Worm (Caenorhabditis elegans) whole organism, late embryonic: ENCODE data around the gene T02D1.7.
A peak's percentile ranks its signal among the peaks of the same experiment; 100 is the strongest.

Experiments used
- C08G9.2 ChIP-seq: sonication (generic microtip); optimal IDR thresholded peaks from 2 replicates; lab custom pipeline; 2016; ENCODE audit warnings: mild to moderate bottlenecking, missing genetic modification characterization, moderate library complexity, missing compliant biosample characterization
- C38D4.7 ChIP-seq: fragments of 200-800 bp; sonication (Bioruptor generic); optimal IDR thresholded peaks from 2 replicates; lab custom pipeline; 2018; ENCODE audit warnings: mild to moderate bottlenecking, missing genetic modification characterization, moderate library complexity, missing compliant biosample characterization
- F13H6.1 ChIP-seq: sonication (generic microtip); optimal IDR thresholded peaks from 2 replicates; lab custom pipeline; 2016; ENCODE audit warnings: missing genetic modification characterization, missing compliant biosample characterization
- K02D7.2 ChIP-seq: sonication (generic microtip); optimal IDR thresholded peaks from 2 replicates; lab custom pipeline; 2017; ENCODE audit warnings: mild to moderate bottlenecking, missing genetic modification characterization, missing compliant biosample characterization
- ahr-1 ChIP-seq: sonication (generic microtip); optimal IDR thresholded peaks from 2 replicates; lab custom pipeline; 2016; ENCODE audit warnings: missing genetic modification characterization, missing compliant biosample characterization
- ama-1 ChIP-seq: fragments of 150-350 bp; optimal IDR thresholded peaks from 2 replicates; lab custom pipeline; 2014
- ceh-14 ChIP-seq: sonication (generic microtip); optimal IDR thresholded peaks from 2 replicates; lab custom pipeline; 2016; ENCODE audit warnings: missing genotype, missing genetic modification characterization, missing compliant biosample characterization
- ceh-18 ChIP-seq: sonication (generic microtip); optimal IDR thresholded peaks from 2 replicates; lab custom pipeline; 2016; ENCODE audit warnings: missing genetic modification characterization, missing compliant biosample characterization
- ceh-2 ChIP-seq: sonication (generic microtip); optimal IDR thresholded peaks from 2 replicates; lab custom pipeline; 2016; ENCODE audit warnings: missing genotype, missing genetic modification characterization, missing compliant biosample characterization
- ceh-30 ChIP-seq: fragments of 150-350 bp; optimal IDR thresholded peaks from 2 replicates; lab custom pipeline; 2014; ENCODE audit warnings: missing biosample characterization, missing genetic modification characterization
- ceh-31 ChIP-seq: sonication (generic microtip); optimal IDR thresholded peaks from 2 replicates; lab custom pipeline; 2016; ENCODE audit warnings: missing genetic modification characterization, missing compliant biosample characterization
- ceh-34 ChIP-seq: sonication (generic microtip); optimal IDR thresholded peaks from 2 replicates; lab custom pipeline; 2016; ENCODE audit warnings: mild to moderate bottlenecking, missing genetic modification characterization, missing compliant biosample characterization
- ceh-45 ChIP-seq: fragments of 200-800 bp; sonication (Bioruptor generic); IDR thresholded peaks from 2 replicates; pipeline ENCODE4 v1.3.6; 2022; ENCODE audit warnings: missing genetic modification reagents, missing genetic modification characterization, missing compliant biosample characterization
- ceh-9 ChIP-seq: sonication (generic microtip); optimal IDR thresholded peaks from 2 replicates; lab custom pipeline; 2016; ENCODE audit warnings: mild to moderate bottlenecking, missing genetic modification characterization, inconsistent platforms, missing compliant biosample characterization
- dve-1 ChIP-seq: sonication (generic microtip); optimal IDR thresholded peaks from 2 replicates; lab custom pipeline; 2017; ENCODE audit warnings: antibody characterized with exemption, mild to moderate bottlenecking, missing genetic modification characterization, missing compliant biosample characterization
- elt-2 ChIP-seq: sonication (generic microtip); optimal IDR thresholded peaks from 2 replicates; lab custom pipeline; 2016; ENCODE audit warnings: missing genetic modification reagents, missing genetic modification characterization, missing compliant biosample characterization
- elt-4 ChIP-seq: sonication (generic microtip); optimal IDR thresholded peaks from 2 replicates; lab custom pipeline; 2016; ENCODE audit warnings: missing genetic modification characterization, missing compliant biosample characterization
- ets-4 ChIP-seq: sonication (generic microtip); optimal IDR thresholded peaks from 2 replicates; lab custom pipeline; 2016; ENCODE audit warnings: missing genetic modification characterization, missing compliant biosample characterization
- eyg-1 ChIP-seq: sonication (generic microtip); optimal IDR thresholded peaks from 2 replicates; lab custom pipeline; 2016; ENCODE audit warnings: missing genotype, missing genetic modification characterization, missing compliant biosample characterization
- fax-1 ChIP-seq: sonication (generic microtip); optimal IDR thresholded peaks from 2 replicates; lab custom pipeline; 2016; ENCODE audit warnings: missing genotype, missing genetic modification characterization, missing compliant biosample characterization
- fkh-10 ChIP-seq: fragments of 150-350 bp; optimal IDR thresholded peaks from 2 replicates; lab custom pipeline; 2014; ENCODE audit warnings: missing biosample characterization, missing genetic modification reagents, missing genetic modification characterization
- gmeb-2 ChIP-seq: sonication (generic microtip); optimal IDR thresholded peaks from 2 replicates; lab custom pipeline; 2016; ENCODE audit warnings: missing genetic modification characterization, inconsistent platforms, missing compliant biosample characterization
- hlh-13 ChIP-seq: fragments of 200-800 bp; sonication (Bioruptor generic); optimal IDR thresholded peaks from 2 replicates; lab custom pipeline; 2018; ENCODE audit warnings: mild to moderate bottlenecking, missing genetic modification characterization, missing compliant biosample characterization
- hlh-30 ChIP-seq: sonication (generic microtip); optimal IDR thresholded peaks from 2 replicates; lab custom pipeline; 2017; ENCODE audit warnings: antibody characterized with exemption, missing genetic modification characterization, missing compliant biosample characterization; ENCODE audit not compliant: insufficient read depth
- hlh-6 ChIP-seq: sonication (generic microtip); optimal IDR thresholded peaks from 2 replicates; lab custom pipeline; 2016; ENCODE audit warnings: missing genotype, missing genetic modification characterization, missing compliant biosample characterization
- hlh-8 ChIP-seq: sonication (generic microtip); optimal IDR thresholded peaks from 2 replicates; lab custom pipeline; 2016; ENCODE audit warnings: missing genotype, missing genetic modification characterization, missing compliant biosample characterization
- lim-6 ChIP-seq: sonication (generic microtip); optimal IDR thresholded peaks from 2 replicates; lab custom pipeline; 2016; ENCODE audit warnings: missing genetic modification characterization, missing compliant biosample characterization
- lin-11 ChIP-seq: fragments of 200-800 bp; sonication (Bioruptor generic); optimal IDR thresholded peaks from 2 replicates; lab custom pipeline; 2018; ENCODE audit warnings: mild to moderate bottlenecking, missing genetic modification characterization, missing compliant biosample characterization
- nfya-1 ChIP-seq: sonication (generic microtip); optimal IDR thresholded peaks from 2 replicates; lab custom pipeline; 2017; ENCODE audit warnings: missing genetic modification characterization, mild to moderate bottlenecking, missing compliant biosample characterization, antibody characterized with exemption, moderate library complexity
- nhr-232 ChIP-seq: sonication (generic microtip); optimal IDR thresholded peaks from 2 replicates; lab custom pipeline; 2016; ENCODE audit warnings: missing genetic modification characterization, missing compliant biosample characterization
- odd-2 ChIP-seq: sonication (generic microtip); optimal IDR thresholded peaks from 2 replicates; lab custom pipeline; 2017; ENCODE audit warnings: antibody characterized with exemption, mild to moderate bottlenecking, missing genetic modification characterization, missing compliant biosample characterization
- pax-1 ChIP-seq: fragments of 150-350 bp; optimal IDR thresholded peaks from 2 replicates; lab custom pipeline; 2014; ENCODE audit warnings: missing biosample characterization, missing genetic modification characterization
- pha-2 ChIP-seq: sonication (generic microtip); optimal IDR thresholded peaks from 2 replicates; lab custom pipeline; 2017; ENCODE audit warnings: mild to moderate bottlenecking, missing genetic modification characterization, missing compliant biosample characterization
- pqm-1 ChIP-seq: sonication (generic microtip); optimal IDR thresholded peaks from 2 replicates; lab custom pipeline; 2016; ENCODE audit warnings: missing genetic modification characterization, missing compliant biosample characterization
- pros-1 ChIP-seq: fragments of 150-350 bp; optimal IDR thresholded peaks from 2 replicates; lab custom pipeline; 2014; ENCODE audit warnings: missing biosample characterization, missing genetic modification reagents, missing genetic modification characterization
- rnt-1 ChIP-seq: sonication (generic microtip); optimal IDR thresholded peaks from 2 replicates; lab custom pipeline; 2016; ENCODE audit warnings: missing genetic modification characterization, missing compliant biosample characterization
- sdc-2 ChIP-seq: sonication (generic microtip); optimal IDR thresholded peaks from 2 replicates; lab custom pipeline; 2016; ENCODE audit warnings: missing genotype, missing genetic modification characterization, missing compliant biosample characterization
- sox-4 ChIP-seq: sonication (generic microtip); optimal IDR thresholded peaks from 2 replicates; lab custom pipeline; 2017; ENCODE audit warnings: mild to moderate bottlenecking, missing genetic modification characterization, inconsistent platforms, missing compliant biosample characterization
- syd-9 ChIP-seq: sonication (generic microtip); optimal IDR thresholded peaks from 2 replicates; lab custom pipeline; 2016; ENCODE audit warnings: mild to moderate bottlenecking, missing genetic modification characterization, moderate library complexity, missing compliant biosample characterization
- tbx-2 ChIP-seq: sonication (generic microtip); optimal IDR thresholded peaks from 2 replicates; lab custom pipeline; 2016; ENCODE audit warnings: missing genetic modification characterization, missing compliant biosample characterization
- unc-86 ChIP-seq: sonication (generic microtip); optimal IDR thresholded peaks from 2 replicates; lab custom pipeline; 2016; ENCODE audit warnings: missing genetic modification characterization, missing compliant biosample characterization
- zip-5 ChIP-seq: sonication (generic microtip); optimal IDR thresholded peaks from 2 replicates; lab custom pipeline; 2016; ENCODE audit warnings: missing genetic modification characterization, missing compliant biosample characterization
- ztf-16 ChIP-seq: sonication (generic microtip); optimal IDR thresholded peaks from 2 replicates; lab custom pipeline; 2017; ENCODE audit warnings: missing genetic modification characterization, missing compliant biosample characterization

Gene T02D1.7

DNA sequence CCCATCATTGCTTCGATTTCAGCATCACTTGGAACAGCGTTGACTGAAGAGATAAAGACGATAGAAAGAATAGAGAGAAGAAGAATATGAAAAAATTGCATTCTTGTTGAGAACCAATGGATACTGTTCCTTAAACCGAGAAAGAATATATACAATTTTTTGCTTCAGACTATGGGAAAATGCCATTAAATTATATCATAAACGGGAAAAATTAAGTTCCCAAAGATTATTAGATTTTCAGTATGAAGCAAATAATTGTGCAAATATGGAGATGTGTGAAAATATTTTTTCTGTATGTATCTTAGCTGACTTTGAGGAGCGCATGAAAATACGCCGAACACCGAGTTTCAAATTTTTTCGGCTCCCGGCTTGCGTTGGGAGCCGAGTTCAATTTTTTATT is 566 bp upstream of the T02D1.7 start, which contains the start of gene T02D1.9:
T02D1.9 (minus strand) TSS at position 101 of the 400 bp plus-strand sequence.
- TF ChIP-seq pax-1 (tag; lab: Kevin White, UChicago) (no peak), K02D7.2 (tag; lab: Kevin White, UChicago) (no peak), ceh-14 (tag; lab: Kevin White, UChicago) (no peak), hlh-6 (no peak), ceh-45 (no peak), unc-86 (tag; lab: Kevin White, UChicago) (no peak), elt-4 (no peak), ceh-34 (tag; lab: Kevin White, UChicago) (no peak), fkh-10 (GFP tag; lab: Kevin White, UChicago) (no peak), gmeb-2 (tag; lab: Kevin White, UChicago) (no peak), ceh-9 (tag; lab: Kevin White, UChicago) (no peak), odd-2 (tag; lab: Kevin White, UChicago) (no peak), sdc-2 (tag; lab: Kevin White, UChicago) (no peak), ceh-30 (tag; lab: Kevin White, UChicago) (no peak), hlh-13 (GFP tag; lab: Kevin White, UChicago) (no peak), dve-1 (tag; lab: Kevin White, UChicago) (no peak), eyg-1 (no peak), hlh-30 (tag; lab: Kevin White, UChicago) (no peak), pha-2 (tag; lab: Kevin White, UChicago) (no peak), ets-4 (tag; lab: Kevin White, UChicago) (no peak)

DNA sequence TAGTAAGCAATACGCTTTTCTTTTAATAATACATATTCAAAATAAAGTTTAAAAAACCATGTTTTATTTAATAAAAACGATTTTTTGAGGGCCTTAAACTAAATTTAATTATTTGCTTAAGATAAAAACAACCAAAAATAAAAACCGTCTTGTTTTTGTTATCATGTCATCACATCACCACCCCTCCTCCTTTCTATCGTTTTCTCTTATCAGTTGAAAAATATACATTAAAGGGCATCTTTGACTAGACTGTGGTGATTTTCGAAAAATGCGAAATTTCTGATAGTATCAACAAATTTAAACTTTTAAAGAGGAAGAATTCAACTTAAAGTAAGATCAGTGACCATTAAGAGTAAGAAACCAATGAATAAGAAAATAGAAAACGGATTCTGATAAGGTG is 806 bp downstream of the T02D1.7 start:
- no peak for TF ChIP-seq rnt-1 (tag; lab: Kevin White, UChicago)
- no peak for TF ChIP-seq C38D4.7
- TF ChIP-seq elt-2 (tag; lab: Kevin White, UChicago), result peak; percentile 82
- no peak for TF ChIP-seq F13H6.1 (tag; lab: Kevin White, UChicago)
- TF ChIP-seq ztf-16 (tag; lab: Kevin White, UChicago), result no peak
- no peak for TF ChIP-seq ceh-2
- no peak for TF ChIP-seq fax-1 (tag; lab: Kevin White, UChicago)

DNA sequence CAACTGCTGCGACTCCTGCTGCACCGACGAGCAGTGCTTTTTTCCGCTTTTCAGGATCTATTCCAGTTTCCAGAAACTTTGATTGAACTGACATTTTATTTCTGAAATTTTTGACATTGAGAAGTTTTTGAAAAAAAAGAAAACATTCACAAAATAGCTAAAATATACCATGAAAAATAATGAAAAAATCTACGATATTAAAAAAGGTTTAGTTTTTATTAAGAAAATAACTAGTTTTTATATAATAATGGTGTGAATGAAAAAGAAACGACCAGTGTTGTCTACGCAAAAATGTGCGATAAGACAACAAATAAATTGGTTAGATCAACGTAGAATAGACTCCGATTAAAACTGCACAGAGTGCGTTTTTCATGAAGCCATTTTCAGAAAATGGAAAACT is 1.4 kb downstream of the T02D1.7 start, which contains the start of gene pmp-4:
pmp-4 (minus strand) TSS at position 101 of the 400 bp plus-strand sequence.
- TF ChIP-seq lim-6, result no peak
- TF ChIP-seq sox-4 (tag; lab: Kevin White, UChicago), result no peak
- no peak for TF ChIP-seq hlh-8 (tag; lab: Kevin White, UChicago)
- no peak for TF ChIP-seq pha-2 (tag; lab: Kevin White, UChicago)
- TF ChIP-seq tbx-2 (tag; lab: Kevin White, UChicago), result no peak
- TF ChIP-seq ceh-2, result no peak
- no peak for TF ChIP-seq syd-9 (tag; lab: Kevin White, UChicago)
- TF ChIP-seq pros-1 (tag; lab: Kevin White, UChicago), result no peak
- no peak for TF ChIP-seq ahr-1 (tag; lab: Kevin White, UChicago)
- no peak for TF ChIP-seq ceh-34 (tag; lab: Kevin White, UChicago)
- TF ChIP-seq ceh-31 (tag; lab: Kevin White, UChicago), result no peak
- TF ChIP-seq elt-2 (tag; lab: Kevin White, UChicago), result no peak
- no peak for TF ChIP-seq pqm-1 (tag; lab: Kevin White, UChicago)

DNA sequence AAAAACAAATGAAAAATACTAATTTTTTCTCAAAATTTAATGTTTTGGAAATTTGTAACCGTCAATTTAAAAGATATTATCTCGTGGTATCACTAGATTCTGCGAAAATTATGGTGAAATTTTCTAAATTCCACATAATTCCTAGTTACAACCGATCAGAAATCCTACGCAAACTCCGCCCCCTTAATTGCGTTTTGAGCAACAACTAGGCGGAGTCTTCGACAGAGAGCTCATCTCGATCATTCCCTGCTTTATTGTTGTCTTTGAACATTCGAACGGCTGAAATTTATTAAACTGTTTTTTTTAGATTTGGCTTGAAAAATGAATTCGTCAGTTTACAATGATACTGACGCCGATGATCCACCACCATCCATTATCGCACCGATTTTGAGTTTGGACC is 7.5 kb downstream of the T02D1.7 start, which contains the start of gene T02D1.4:
T02D1.4 (plus strand) TSS at position 301 of the 400 bp plus-strand sequence.
- TF ChIP-seq hlh-8 (tag; lab: Kevin White, UChicago) (no peak), nhr-232 (tag; lab: Kevin White, UChicago) (no peak), fkh-10 (GFP tag; lab: Kevin White, UChicago) (no peak), C38D4.7 (no peak), zip-5 (tag; lab: Kevin White, UChicago) (no peak), ama-1 (lab: Kevin White, UChicago) (no peak), nfya-1 (tag; lab: Kevin White, UChicago) (no peak), C08G9.2 (tag; lab: Kevin White, UChicago) (no peak), ceh-18 (tag; lab: Kevin White, UChicago) (no peak), elt-4 (no peak), dve-1 (tag; lab: Kevin White, UChicago) (no peak), rnt-1 (tag; lab: Kevin White, UChicago) (no peak), lin-11 (tag; lab: Kevin White, UChicago) (no peak), ztf-16 (tag; lab: Kevin White, UChicago) (no peak), sdc-2 (tag; lab: Kevin White, UChicago) (no peak), gmeb-2 (tag; lab: Kevin White, UChicago) (no peak), odd-2 (tag; lab: Kevin White, UChicago) (no peak)
- TF ChIP-seq, all 69 proteins: peak for 0
